Worm (Caenorhabditis elegans) whole organism, mixed stage, embryonic: ENCODE data around the gene far-2.

Experiments used
- blmp-1 ChIP-seq: fragments of 150-350 bp; optimal IDR thresholded peaks from 2 replicates; lab custom pipeline; 2014; ENCODE audit warnings: missing biosample characterization, missing genetic modification characterization
- cnd-1 ChIP-seq: fragments of 200-800 bp; sonication (Bioruptor generic); optimal IDR thresholded peaks from 2 replicates; lab custom pipeline; 2018; ENCODE audit warnings: mild to moderate bottlenecking, missing genetic modification characterization, missing compliant biosample characterization
- flh-1 ChIP-seq: fragments of 200-800 bp; sonication (Bioruptor generic); optimal IDR thresholded peaks from 2 replicates; lab custom pipeline; 2018; ENCODE audit warnings: mild to moderate bottlenecking, missing genetic modification characterization, moderate library complexity, missing compliant biosample characterization
- lin-13 ChIP-seq: fragments of 150-350 bp; optimal IDR thresholded peaks from 2 replicates; lab custom pipeline; 2014; ENCODE audit warnings: missing biosample characterization, missing genetic modification characterization
- mep-1 ChIP-seq: fragments of 150-350 bp; optimal IDR thresholded peaks from 2 replicates; lab custom pipeline; 2017; ENCODE audit warnings: missing biosample characterization, missing genetic modification reagents, missing genetic modification characterization, inconsistent platforms
- nhr-12 ChIP-seq: fragments of 150-350 bp; optimal IDR thresholded peaks from 2 replicates; lab custom pipeline; 2014; ENCODE audit warnings: missing biosample characterization, missing genetic modification characterization
- nhr-28 ChIP-seq: fragments of 150-350 bp; optimal IDR thresholded peaks from 2 replicates; lab custom pipeline; 2014; ENCODE audit warnings: missing biosample characterization, missing genetic modification characterization
- sptf-1 ChIP-seq: sonication (generic microtip); optimal IDR thresholded peaks from 2 replicates; lab custom pipeline; 2017; ENCODE audit warnings: mild to moderate bottlenecking, missing genetic modification characterization, moderate library complexity, missing compliant biosample characterization
- unc-62 ChIP-seq: fragments of 150-350 bp; optimal IDR thresholded peaks from 2 replicates; lab custom pipeline; 2014; ENCODE audit warnings: missing biosample characterization, missing genetic modification reagents, missing genetic modification characterization
- ztf-11 ChIP-seq: fragments of 150-350 bp; optimal IDR thresholded peaks from 2 replicates; lab custom pipeline; 2014; ENCODE audit warnings: missing biosample characterization, missing genetic modification characterization

DNA sequence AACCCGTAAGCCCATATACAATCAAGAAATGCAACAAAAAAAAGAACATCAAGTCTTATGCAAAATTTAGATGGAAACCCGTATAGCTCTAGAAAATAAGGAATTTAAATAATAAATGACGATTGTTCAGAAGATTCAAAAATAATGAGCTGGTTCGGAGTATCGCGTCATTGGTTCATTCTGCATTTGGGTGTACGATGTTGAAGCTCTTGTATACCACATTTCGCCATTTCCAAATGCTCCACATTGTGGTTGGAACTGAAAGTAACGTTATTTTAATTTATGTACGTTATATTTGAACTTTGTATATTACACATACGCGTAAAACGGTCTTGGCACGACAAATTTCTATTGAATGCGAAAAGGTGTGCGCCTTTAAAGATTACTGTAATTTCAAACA, 21.4 kb upstream of the far-2 start:
- TF ChIP-seq unc-62 (no peak), nhr-28 (tag; lab: Kevin White, UChicago) (no peak), nhr-12 (tag; lab: Kevin White, UChicago) (no peak), lin-13 (tag; lab: Kevin White, UChicago) (no peak), cnd-1 (tag; lab: Kevin White, UChicago) (no peak), mep-1 (tag; lab: Kevin White, UChicago) (no peak), blmp-1 (tag; lab: Kevin White, UChicago) (no peak), sptf-1 (tag; lab: Kevin White, UChicago) (no peak), ztf-11 (tag; lab: Kevin White, UChicago) (no peak), flh-1 (GFP tag; lab: Kevin White, UChicago) (no peak)
